Worm (Caenorhabditis elegans): ENCODE data around the gene F14F9.2.

DNA sequence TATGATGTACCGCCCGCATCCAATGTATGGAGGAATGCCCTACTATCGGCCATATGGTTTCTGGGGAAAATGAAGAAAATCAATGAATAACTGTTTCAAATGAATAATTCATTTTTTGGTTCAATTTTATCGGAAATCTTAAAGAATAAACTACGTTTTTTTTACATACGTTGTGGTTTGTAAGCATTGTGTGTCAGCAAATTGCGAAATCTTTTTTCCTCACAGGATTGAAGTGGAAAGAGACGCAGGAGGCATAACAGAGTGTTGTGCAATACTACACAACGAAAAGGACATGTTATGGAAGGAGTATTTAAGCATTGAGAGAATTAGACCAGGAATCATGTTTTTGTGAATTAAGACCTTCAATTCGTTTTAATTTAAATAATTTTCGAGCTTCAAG is 13.3 kb upstream of the F14F9.2 start:
- TF ChIP-seq unc-120 (tag; optimal IDR thresholded peaks at IDR 0.05; ENCODE audit: poor library complexity, severe bottlenecking) (no peak), snpc-4 (tag; optimal IDR thresholded peaks at IDR 0.05) (no peak), sem-2 (GFP tag; optimal IDR thresholded peaks at IDR 0.05) (no peak), nhr-76 (tag; optimal IDR thresholded peaks at IDR 0.05) (no peak), lsy-2 (tag; optimal IDR thresholded peaks at IDR 0.05) (no peak), mep-1 (tag; optimal IDR thresholded peaks at IDR 0.05) (no peak), nhr-237 (tag; optimal IDR thresholded peaks at IDR 0.05) (no peak)
